Fruit fly (Drosophila melanogaster): Measurements from ENCODE around the gene NAAT1.
A peak's percentile ranks its signal among the peaks of the same experiment; 100 is the strongest.

NAAT1 gene

DNA sequence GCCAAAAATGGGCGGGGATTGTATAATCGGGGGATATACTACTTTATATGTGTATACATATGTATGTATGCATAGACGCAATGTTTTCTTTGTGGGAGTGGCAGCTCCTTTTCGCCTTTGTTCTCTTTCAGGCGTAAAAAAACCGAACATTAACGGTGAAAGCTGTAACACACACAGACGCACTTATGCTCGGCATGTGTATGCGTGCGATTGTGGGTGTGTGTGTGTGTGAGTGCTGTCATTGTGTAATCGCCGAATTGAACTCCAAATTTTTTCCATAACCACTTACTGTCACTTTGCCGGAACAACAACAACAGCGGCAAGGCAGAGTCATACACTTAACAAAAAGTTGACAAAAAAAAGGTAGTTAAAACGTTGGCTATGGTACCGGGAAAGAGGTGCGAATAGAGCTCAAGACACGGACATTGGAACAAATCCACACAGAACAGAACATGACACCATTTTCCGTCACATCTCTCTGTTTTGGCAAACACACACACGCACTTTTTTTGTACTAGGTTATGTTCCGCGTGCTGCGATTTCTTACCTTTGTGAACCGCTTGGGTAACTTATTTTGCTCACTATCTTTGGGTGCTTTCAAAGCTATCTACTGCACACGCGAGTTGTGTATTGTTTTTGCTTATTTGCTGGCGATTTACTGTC, 9.4 kb upstream of the NAAT1 start:
- TF ChIP-seq vri (GFP tag; optimal IDR thresholded peaks at IDR 0.05) (peak; percentile 69), CG8319 (GFP tag; optimal IDR thresholded peaks at IDR 0.05) (no peak), Sox14 (GFP tag; optimal IDR thresholded peaks at IDR 0.05) (peak; percentile 1)

DNA sequence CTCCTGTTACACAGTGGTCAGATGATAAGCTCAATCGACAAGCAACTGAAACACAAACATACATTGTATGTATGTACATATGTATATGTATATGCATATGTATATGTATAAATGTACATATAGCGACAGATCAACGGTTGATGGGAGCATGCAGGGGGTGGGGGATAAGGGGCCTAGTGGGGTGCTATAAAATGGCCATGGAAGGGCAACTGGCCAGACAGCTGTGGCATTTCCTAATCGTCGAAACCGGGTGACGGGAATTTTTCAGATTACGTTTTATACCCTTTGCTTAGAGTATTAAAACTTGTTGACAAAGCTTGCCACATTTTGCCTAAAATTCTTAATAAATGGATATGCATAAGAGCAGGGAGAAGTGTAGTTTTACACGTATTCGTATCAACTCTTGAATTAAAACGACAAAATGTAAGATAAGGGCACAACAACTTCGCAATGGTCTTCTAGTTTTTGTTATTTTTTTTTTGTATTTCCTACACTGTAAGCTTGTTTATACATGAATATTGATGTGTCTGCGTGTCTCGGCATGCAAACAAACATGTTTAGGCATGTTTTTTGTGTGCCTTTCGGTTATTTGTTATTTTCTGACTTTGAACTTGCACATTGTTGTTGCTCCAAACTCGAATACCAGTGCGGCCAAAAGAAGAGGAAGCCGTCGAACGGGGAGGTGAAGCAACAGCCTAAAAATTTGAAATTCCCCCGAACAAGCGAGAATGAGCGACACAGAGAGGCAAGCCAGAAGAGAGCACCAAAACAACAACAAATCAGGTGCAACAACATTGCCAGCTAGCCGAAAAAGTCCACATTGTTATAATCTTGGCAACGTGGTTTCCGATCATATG, 8.6 kb upstream of the NAAT1 start:
- TF ChIP-seq topi (GFP tag; optimal IDR thresholded peaks at IDR 0.05) (peak; percentile 29), CG10631 (GFP tag; optimal IDR thresholded peaks at IDR 0.05) (peak; percentile 34), eg (GFP tag; IDR thresholded peaks at IDR 0.05) (peak; percentile 73), achi (GFP tag; optimal IDR thresholded peaks at IDR 0.05) (peak; percentile 47), Hr4 (GFP tag; optimal IDR thresholded peaks at IDR 0.05) (peak; percentile 67), CG3032 (tag; optimal IDR thresholded peaks at IDR 0.05) (no peak), net (GFP tag; optimal IDR thresholded peaks at IDR 0.05) (peak; percentile 9), CG34406 (GFP tag; optimal IDR thresholded peaks at IDR 0.05) (no peak), Gug (GFP tag; IDR thresholded peaks at IDR 0.05) (peak; percentile 64), CG1621 (tag; optimal IDR thresholded peaks at IDR 0.05) (no peak), dsx (GFP tag; optimal IDR thresholded peaks at IDR 0.05; ENCODE audit: poor library complexity, severe bottlenecking) (peak; percentile 60), Hr39 (GFP tag; optimal IDR thresholded peaks at IDR 0.05) (peak; percentile 46), Eip78C (GFP tag) (peak; percentile 78), fd59A (GFP tag; optimal IDR thresholded peaks at IDR 0.05) (peak; percentile 14), cyc (GFP tag; optimal IDR thresholded peaks at IDR 0.05) (peak; percentile 19), salr (GFP tag; optimal IDR thresholded peaks at IDR 0.05) (peak in 1 of 2 experiments; percentile 27), Lpt (GFP tag; optimal IDR thresholded peaks at IDR 0.05) (peak; percentile 24), OdsH (GFP tag; optimal IDR thresholded peaks at IDR 0.05) (peak; percentile 50), svp (GFP tag) (no peak), CG6163 (GFP tag; IDR thresholded peaks at IDR 0.05) (peak; percentile 65; the same call in 2 of the 3 replicates), Sox14 (GFP tag; optimal IDR thresholded peaks at IDR 0.05) (peak; percentile 21), ss (GFP tag; optimal IDR thresholded peaks at IDR 0.05) (peak in 1 of 2 experiments; percentile 1), CG9139 (GFP tag; optimal IDR thresholded peaks at IDR 0.05) (no peak), fd85E (GFP tag; optimal IDR thresholded peaks at IDR 0.05) (no peak), CG7368 (GFP tag; optimal IDR thresholded peaks at IDR 0.05) (no peak), Eip93F (GFP tag; optimal IDR thresholded peaks at IDR 0.05) (no peak), Blimp-1 (GFP tag; optimal IDR thresholded peaks at IDR 0.05) (no peak), CG4318 (GFP tag; optimal IDR thresholded peaks at IDR 0.05) (peak; percentile 60), Eip75B (GFP tag; optimal IDR thresholded peaks at IDR 0.05) (peak; percentile 0), CG11902 (GFP tag; optimal IDR thresholded peaks at IDR 0.05) (peak; percentile 17), CG6808 (GFP tag; optimal IDR thresholded peaks at IDR 0.05) (no peak), lz (GFP tag; optimal IDR thresholded peaks at IDR 0.05) (peak; percentile 37), fkh (GFP tag; optimal IDR thresholded peaks at IDR 0.05) (peak; percentile 46), CG11762 (GFP tag; optimal IDR thresholded peaks at IDR 0.05; ENCODE audit: insufficient read depth) (no peak), CG32006 (GFP tag; optimal IDR thresholded peaks at IDR 0.05) (peak; percentile 76), Sox102F (GFP tag; optimal IDR thresholded peaks at IDR 0.05) (no peak), Ets21C (GFP tag; optimal IDR thresholded peaks at IDR 0.05) (peak; percentile 26), CG6276 (GFP tag; optimal IDR thresholded peaks at IDR 0.05) (peak; percentile 52), CG31627 (GFP tag; optimal IDR thresholded peaks at IDR 0.05) (peak; percentile 39), CG8632 (GFP tag; optimal IDR thresholded peaks at IDR 0.05) (no peak), esn (GFP tag; optimal IDR thresholded peaks at IDR 0.05) (peak; percentile 36), CG10669 (GFP tag; optimal IDR thresholded peaks at IDR 0.05) (peak; percentile 2), Hr38 (GFP tag; optimal IDR thresholded peaks at IDR 0.05) (no peak), CG15336 (GFP tag; IDR thresholded peaks at IDR 0.05) (peak; percentile 64), CG6854 (GFP tag; optimal IDR thresholded peaks at IDR 0.05) (no peak)

All from whole organism, prepupa.